Fruit fly (Drosophila melanogaster) whole organism, prepupa: ENCODE measurements around the gene Ttc30.

ENCODE experiments used
- Blimp-1 ChIP-seq: fragments of 200-800 bp; sonication (Bioruptor generic); optimal IDR thresholded peaks from 3 replicates; lab custom pipeline; 2017; ENCODE audit warnings: missing biosample characterization, missing genetic modification characterization, mild to moderate bottlenecking, moderate library complexity, missing genetic modification reagents
- CG31627 ChIP-seq: fragments of 200-800 bp; sonication (Bioruptor generic); optimal IDR thresholded peaks from 3 replicates; lab custom pipeline; 2016; ENCODE audit warnings: missing biosample characterization, missing genetic modification characterization
- CG34406 ChIP-seq: fragments of 200-800 bp; sonication (Bioruptor generic); optimal IDR thresholded peaks from 3 replicates; lab custom pipeline; 2016; ENCODE audit warnings: missing biosample characterization, missing genetic modification characterization
- CG6808 ChIP-seq: fragments of 200-800 bp; sonication (Bioruptor generic); optimal IDR thresholded peaks from 3 replicates; lab custom pipeline; 2017; ENCODE audit warnings: missing biosample characterization, missing genetic modification characterization, mild to moderate bottlenecking, moderate library complexity, missing genetic modification reagents
- Eip78C ChIP-seq: fragments of 200-800 bp; sonication (Bioruptor generic); peaks from one replicate; lab custom pipeline; 2016; ENCODE audit warnings: missing biosample characterization, missing genetic modification characterization
- Hr39 ChIP-seq: fragments of 200-800 bp; sonication (Bioruptor generic); optimal IDR thresholded peaks from 2 replicates; lab custom pipeline; 2016; ENCODE audit warnings: missing biosample characterization, missing genetic modification characterization
- Smox ChIP-seq: fragments of 200-800 bp; sonication (Bioruptor generic); optimal IDR thresholded peaks from 3 replicates; lab custom pipeline; 2016; ENCODE audit warnings: missing biosample characterization, missing genetic modification characterization
- Sox102F ChIP-seq: fragments of 200-800 bp; sonication (Bioruptor generic); optimal IDR thresholded peaks from 2 replicates; lab custom pipeline; 2016; ENCODE audit warnings: missing biosample characterization, mild to moderate bottlenecking, missing genetic modification characterization
- lz ChIP-seq: fragments of 200-800 bp; sonication (Bioruptor generic); optimal IDR thresholded peaks from 3 replicates; lab custom pipeline; 2016; ENCODE audit warnings: missing biosample characterization, missing genetic modification characterization

- TF ChIP-seq Smox (GFP tag; lab: Kevin White, UChicago) (no peak), Sox102F (GFP tag; lab: Kevin White, UChicago) (no peak), Blimp-1 (GFP tag; lab: Kevin White, UChicago) (peak; percentile 83), Hr39 (GFP tag; lab: Kevin White, UChicago) (no peak), lz (GFP tag; lab: Kevin White, UChicago) (no peak), CG34406 (no peak), CG31627 (GFP tag; lab: Kevin White, UChicago) (no peak), CG6808 (peak; percentile 43), Eip78C (peak; percentile 37)
Measured at dm6 chr2L:13122526-13122925, 15.9 kb downstream of the Ttc30 start.
